Worm (Caenorhabditis elegans) whole organism, L4/young adult: ENCODE data around the gene herd-1.

ENCODE experiments used
- W03F9.2 ChIP-seq: fragments of 150-350 bp; optimal IDR thresholded peaks from 2 replicates; lab custom pipeline; 2014; ENCODE audit warnings: missing biosample characterization, missing genetic modification characterization
- dao-5 ChIP-seq: sonication (generic microtip); optimal IDR thresholded peaks from 2 replicates; lab custom pipeline; 2016; ENCODE audit warnings: missing genotype, missing genetic modification characterization, moderate library complexity, missing compliant biosample characterization

- TF ChIP-seq dao-5 (tag; lab: Kevin White, UChicago), result no peak
- TF ChIP-seq W03F9.2 (tag; lab: Kevin White, UChicago), result peak; percentile 9
These were observed 2.9 kb downstream of the herd-1 start, which contains the start of gene sql-1 for ce11 chrIII:12499245-12499644.
